Fruit fly (Drosophila melanogaster) whole organism, wandering third instar larva: ENCODE data around the gene cert.

Experiments
- Abd-B ChIP-seq: fragments of >200 bp; optimal IDR thresholded peaks from 2 replicates; lab custom pipeline; 2017; ENCODE audit warnings: missing biosample characterization, missing genetic modification characterization
- CG32264 ChIP-seq: fragments of 200-800 bp; sonication (Bioruptor generic); optimal IDR thresholded peaks from 2 replicates; lab custom pipeline; 2016; ENCODE audit warnings: missing biosample characterization, missing genetic modification characterization
- CG9705 ChIP-seq: fragments of 200-800 bp; sonication (Bioruptor generic); optimal IDR thresholded peaks from 2 replicates; lab custom pipeline; 2018; ENCODE audit warnings: missing biosample characterization, mild to moderate bottlenecking, missing genetic modification characterization
- CrebA ChIP-seq: fragments of 200-800 bp; sonication (Bioruptor generic); optimal IDR thresholded peaks from 2 replicates; lab custom pipeline; 2016; ENCODE audit warnings: missing biosample characterization, mild to moderate bottlenecking, missing genetic modification characterization, borderline replicate concordance
- Dfd ChIP-seq: fragments of >200 bp; optimal IDR thresholded peaks from 2 replicates; lab custom pipeline; 2017; ENCODE audit warnings: missing biosample characterization, missing genetic modification characterization
- Dif ChIP-seq: fragments of 200-275, 200-300 bp; sonication (Bioruptor generic); optimal IDR thresholded peaks from 2 replicates; lab custom pipeline; 2018; ENCODE audit warnings: missing biosample characterization, missing genetic modification characterization; ENCODE audit not compliant: partially characterized antibody
- GATAd ChIP-seq: sonication (Bioruptor generic); optimal IDR thresholded peaks from 2 replicates; lab custom pipeline; 2016; ENCODE audit warnings: missing biosample characterization, missing genetic modification characterization
- HLH106 ChIP-seq: fragments of 200-800 bp; optimal IDR thresholded peaks from 3 replicates; lab custom pipeline; 2019; ENCODE audit warnings: missing biosample characterization, mild to moderate bottlenecking, missing genetic modification characterization, moderate library complexity
- Hnf4 ChIP-seq: fragments of 200-800 bp; sonication (Bioruptor generic); optimal IDR thresholded peaks from 2 replicates; lab custom pipeline; 2016; ENCODE audit warnings: missing biosample characterization, mild to moderate bottlenecking, missing genetic modification characterization
- Hr78 ChIP-seq: fragments of >200 bp; optimal IDR thresholded peaks from 2 replicates; lab custom pipeline; 2017; ENCODE audit warnings: missing biosample characterization, missing genetic modification characterization
- Hr83 ChIP-seq: fragments of 200-300 bp; sonication (Bioruptor generic); optimal IDR thresholded peaks from 2 replicates; lab custom pipeline; 2016; ENCODE audit warnings: missing biosample characterization, mild to moderate bottlenecking, missing genetic modification characterization, moderate library complexity; ENCODE audit not compliant: poor library complexity, severe bottlenecking
- Jra ChIP-seq: sonication (Bioruptor generic); optimal IDR thresholded peaks from 2 replicates; lab custom pipeline; 2016; ENCODE audit warnings: missing biosample characterization, missing genetic modification characterization
- Myc ChIP-seq: fragments of >200 bp; optimal IDR thresholded peaks from 2 replicates; lab custom pipeline; 2017
- OdsH ChIP-seq: fragments of 200-800 bp; sonication (Bioruptor generic); optimal IDR thresholded peaks from 2 replicates; lab custom pipeline; 2016; ENCODE audit warnings: missing biosample characterization, mild to moderate bottlenecking, missing genetic modification characterization
- Rel ChIP-seq, 2 experiments: fragments of 200-800 bp; sonication (Bioruptor generic) in 1 of 2; optimal IDR thresholded peaks; 2 replicates in 1 of 2; 3 replicates in 1 of 2; lab custom pipeline; 2016 to 2019; ENCODE audit warnings: mild to moderate bottlenecking in 2 of 2, missing biosample characterization in 2 of 2, missing genetic modification characterization in 2 of 2, moderate library complexity in 1 of 2
- Sp1 ChIP-seq: fragments of 200-800 bp; sonication (Bioruptor generic); optimal IDR thresholded peaks from 3 replicates; lab custom pipeline; 2019; ENCODE audit warnings: missing biosample characterization, mild to moderate bottlenecking, missing genetic modification characterization, moderate library complexity
- Vsx2 ChIP-seq: fragments of 200-300, 225-300 bp; sonication (Bioruptor generic); optimal IDR thresholded peaks from 2 replicates; lab custom pipeline; 2018; ENCODE audit warnings: missing biosample characterization, missing genetic modification characterization; ENCODE audit not compliant: partially characterized antibody
- br ChIP-seq: fragments of 200-800 bp; sonication (Bioruptor generic); optimal IDR thresholded peaks from 2 replicates; lab custom pipeline; 2016; ENCODE audit warnings: missing biosample characterization, missing genetic modification characterization
- brk ChIP-seq: fragments of 200-800 bp; sonication (Bioruptor generic); optimal IDR thresholded peaks from 2 replicates; lab custom pipeline; 2016; ENCODE audit warnings: missing biosample characterization, mild to moderate bottlenecking, missing genetic modification characterization
- dmrt93B ChIP-seq: fragments of 200-800 bp; sonication (Bioruptor generic); optimal IDR thresholded peaks from 2 replicates; lab custom pipeline; 2018; ENCODE audit warnings: missing biosample characterization, mild to moderate bottlenecking, missing genetic modification characterization
- dsf ChIP-seq: sonication (Bioruptor generic); optimal IDR thresholded peaks from 2 replicates; lab custom pipeline; 2016; ENCODE audit warnings: missing biosample characterization, missing genetic modification characterization, borderline replicate concordance
- foxo ChIP-seq, 2 experiments: fragments of 200-800 bp; sonication (Bioruptor generic); optimal IDR thresholded peaks; 2 replicates in 1 of 2; 3 replicates in 1 of 2; lab custom pipeline; 2016 to 2017; ENCODE audit warnings: missing biosample characterization in 2 of 2, missing genetic modification characterization in 2 of 2
- fru ChIP-seq: fragments of 200-800 bp; sonication (Bioruptor generic); optimal IDR thresholded peaks from 3 replicates; lab custom pipeline; 2016; ENCODE audit warnings: missing biosample characterization, mild to moderate bottlenecking, missing genetic modification characterization
- h ChIP-seq: fragments of 200-800 bp; sonication (Bioruptor generic); optimal IDR thresholded peaks from 3 replicates; lab custom pipeline; 2016; ENCODE audit warnings: missing biosample characterization, mild to moderate bottlenecking, missing genetic modification characterization
- jim ChIP-seq: fragments of 175-275, 200-325 bp; sonication (Bioruptor generic); optimal IDR thresholded peaks from 2 replicates; lab custom pipeline; 2016; ENCODE audit warnings: missing biosample characterization, mild to moderate bottlenecking, missing genetic modification characterization
- pan ChIP-seq: fragments of >200 bp; optimal IDR thresholded peaks from 2 replicates; lab custom pipeline; 2017
- psq ChIP-seq: fragments of 200-800 bp; sonication (Bioruptor generic); optimal IDR thresholded peaks from 3 replicates; lab custom pipeline; 2017; ENCODE audit warnings: missing biosample characterization, mild to moderate bottlenecking, missing genetic modification characterization, moderate library complexity
- rgr ChIP-seq: fragments of 200-800 bp; sonication (Bioruptor generic); optimal IDR thresholded peaks from 3 replicates; lab custom pipeline; 2016; ENCODE audit warnings: missing biosample characterization, mild to moderate bottlenecking, missing genetic modification characterization
- sage ChIP-seq: fragments of 200-800 bp; sonication (Bioruptor generic); optimal IDR thresholded peaks from 2 replicates; lab custom pipeline; 2016; ENCODE audit warnings: missing biosample characterization, mild to moderate bottlenecking, missing genetic modification characterization
- sv ChIP-seq: fragments of 200-800 bp; sonication (Bioruptor generic); optimal IDR thresholded peaks from 3 replicates; lab custom pipeline; 2016; ENCODE audit warnings: missing biosample characterization, missing genetic modification characterization
- tai ChIP-seq: sonication (Bioruptor generic); optimal IDR thresholded peaks from 2 replicates; lab custom pipeline; 2016; ENCODE audit warnings: missing biosample characterization, missing genetic modification characterization
- usp ChIP-seq: fragments of >200 bp; optimal IDR thresholded peaks from 2 replicates; lab custom pipeline; 2017; ENCODE audit warnings: missing biosample characterization, missing genetic modification characterization
- woc ChIP-seq: sonication (Bioruptor generic); optimal IDR thresholded peaks from 2 replicates; lab custom pipeline; 2016; ENCODE audit warnings: missing biosample characterization, mild to moderate bottlenecking, missing genetic modification characterization

Gene cert

dm6 chr3L:8289336-8290258, at the start of gene cert:
Gene cert, minus strand, starts transcription at chr3L:8289870.
- TF ChIP-seq psq (GFP tag; lab: Kevin White, UChicago) (peak; percentile 33), Jra (GFP tag; lab: Kevin White, UChicago) (peak; percentile 63), Hnf4 (GFP tag; lab: Kevin White, UChicago) (peak; percentile 50), foxo (GFP tag; optimal IDR thresholded peaks at IDR 0.05; lab: Kevin White, UChicago) (peak in 1 of 2 experiments; percentile 54), rgr (GFP tag; lab: Kevin White, UChicago) (peak; percentile 43), CG32264 (GFP tag; lab: Kevin White, UChicago) (no peak), Myc (lab: Kevin White, UChicago) (peak; percentile 5), Rel (GFP tag; optimal IDR thresholded peaks at IDR 0.05; lab: Kevin White, UChicago) (no peak), Rel (tag; optimal IDR thresholded peaks at IDR 0.05; lab: Kevin White, UChicago) (peak; percentile 19), Vsx2 (GFP tag; lab: Kevin White, UChicago) (no peak), jim (GFP tag; lab: Kevin White, UChicago) (no peak), woc (no peak), sv (GFP tag; lab: Kevin White, UChicago) (peak; percentile 36), brk (GFP tag; lab: Kevin White, UChicago) (peak; percentile 54), Abd-B (GFP tag; lab: Kevin White, UChicago) (no peak), OdsH (GFP tag; lab: Kevin White, UChicago) (peak; percentile 32), br (GFP tag; lab: Kevin White, UChicago) (peak; percentile 44), Hr83 (GFP tag; lab: Kevin White, UChicago) (peak; percentile 23), tai (GFP tag; lab: Kevin White, UChicago) (peak; percentile 83), dsf (GFP tag; lab: Kevin White, UChicago) (no peak), h (peak; percentile 52), Sp1 (GFP tag; lab: Kevin White, UChicago) (peak; percentile 28), fru (peak; percentile 39)

- no peak for TF ChIP-seq CG9705 (GFP tag; lab: Kevin White, UChicago)
- TF ChIP-seq woc: no peak
- TF ChIP-seq Rel (GFP tag; optimal IDR thresholded peaks at IDR 0.05; lab: Kevin White, UChicago): no peak
- TF ChIP-seq Rel (tag; optimal IDR thresholded peaks at IDR 0.05; lab: Kevin White, UChicago): no peak
- TF ChIP-seq usp (GFP tag; lab: Kevin White, UChicago): no peak
- no peak for TF ChIP-seq Vsx2 (GFP tag; lab: Kevin White, UChicago)
- no peak for TF ChIP-seq Hr78 (GFP tag; lab: Kevin White, UChicago)
- TF ChIP-seq Hnf4 (GFP tag; lab: Kevin White, UChicago): peak; percentile 75
- peak; percentile 22 for TF ChIP-seq psq (GFP tag; lab: Kevin White, UChicago)
- TF ChIP-seq fru: peak; percentile 34
- peak; percentile 9 for TF ChIP-seq HLH106 (tag; lab: Kevin White, UChicago)
- TF ChIP-seq dsf (GFP tag; lab: Kevin White, UChicago): no peak
- TF ChIP-seq br (GFP tag; lab: Kevin White, UChicago): no peak
- TF ChIP-seq CrebA: no peak
- no peak for TF ChIP-seq foxo (GFP tag; optimal IDR thresholded peaks at IDR 0.05; lab: Kevin White, UChicago)
- no peak for TF ChIP-seq pan (lab: Kevin White, UChicago)
- TF ChIP-seq Jra (GFP tag; lab: Kevin White, UChicago): peak; percentile 9
- no peak for TF ChIP-seq Sp1 (GFP tag; lab: Kevin White, UChicago)
- TF ChIP-seq OdsH (GFP tag; lab: Kevin White, UChicago): peak; percentile 21
- TF ChIP-seq Dfd: no peak
- TF ChIP-seq brk (GFP tag; lab: Kevin White, UChicago): peak; percentile 60
- no peak for TF ChIP-seq Myc (lab: Kevin White, UChicago)
- peak; percentile 33 for TF ChIP-seq sage (GFP tag; lab: Kevin White, UChicago)
- no peak for TF ChIP-seq dmrt93B (GFP tag; lab: Kevin White, UChicago)
- TF ChIP-seq Dif (GFP tag; lab: Kevin White, UChicago): no peak
- TF ChIP-seq h: no peak
- TF ChIP-seq GATAd (GFP tag; lab: Kevin White, UChicago): peak; percentile 30
- TF ChIP-seq, all 38 proteins: peak for 9
These were observed 49.3 kb upstream of the cert start, which contains the start of gene Pex2 for dm6 chr3L:8338921-8339320. Gene Pex2, plus strand, starts transcription at chr3L:8339051.
